Fruit fly (Drosophila melanogaster) whole organism, embryonic: Measurements from ENCODE around the gene CG10011.

ENCODE experiments used
- BtbVII ChIP-seq: fragments of 200-800 bp; sonication (Bioruptor generic); optimal IDR thresholded peaks from 3 replicates; lab custom pipeline; 2017; ENCODE audit warnings: missing biosample characterization, mild to moderate bottlenecking, missing genetic modification characterization
- CG12219 ChIP-seq: fragments of 200-800 bp; sonication (Bioruptor generic); optimal IDR thresholded peaks from 3 replicates; lab custom pipeline; 2018; ENCODE audit warnings: missing biosample characterization, mild to moderate bottlenecking, missing genetic modification characterization
- CG14667 ChIP-seq: fragments of 200-800 bp; sonication (Bioruptor generic); IDR thresholded peaks from 2 replicates; pipeline ENCODE4 v1.3.6; 2022; ENCODE audit warnings: missing biosample characterization, missing genetic modification characterization
- CG15011 ChIP-seq: fragments of 200-800 bp; sonication (Bioruptor generic); optimal IDR thresholded peaks from 3 replicates; lab custom pipeline; 2018; ENCODE audit warnings: missing biosample characterization, mild to moderate bottlenecking, missing genetic modification characterization
- CG15073 ChIP-seq: fragments of 200-800 bp; sonication (Bioruptor generic); optimal IDR thresholded peaks from 2 replicates; lab custom pipeline; 2016; ENCODE audit warnings: missing biosample characterization, missing genetic modification characterization
- CG15514 ChIP-seq: fragments of 200-800 bp; sonication (Bioruptor generic); optimal IDR thresholded peaks from 3 replicates; lab custom pipeline; 2017; ENCODE audit warnings: missing biosample characterization, missing genetic modification characterization, mild to moderate bottlenecking, moderate library complexity, missing genetic modification reagents
- CG16815 ChIP-seq: fragments of 200-800 bp; sonication (Bioruptor generic); optimal IDR thresholded peaks from 3 replicates; lab custom pipeline; 2017; ENCODE audit warnings: missing biosample characterization, mild to moderate bottlenecking, missing genetic modification characterization
- CG17328 ChIP-seq: fragments of 200-800 bp; sonication (Bioruptor generic); IDR thresholded peaks from 2 replicates; pipeline ENCODE4 v1.3.6; 2022; ENCODE audit warnings: missing biosample characterization, missing genetic modification characterization
- CG18599 ChIP-seq: fragments of 200-800 bp; sonication (Bioruptor generic); optimal IDR thresholded peaks from 3 replicates; lab custom pipeline; 2017; ENCODE audit warnings: missing biosample characterization, missing genetic modification characterization, mild to moderate bottlenecking, moderate library complexity, missing genetic modification reagents
- CG31441 ChIP-seq: fragments of 200-800 bp; sonication (Bioruptor generic); IDR thresholded peaks from 2 replicates; pipeline ENCODE4 v1.3.6; 2022; ENCODE audit warnings: missing biosample characterization, missing genetic modification characterization
- CG42726 ChIP-seq: fragments of 200-800 bp; sonication (Bioruptor generic); IDR thresholded peaks from 2 replicates; pipeline ENCODE4 v1.3.6; 2022; ENCODE audit warnings: missing biosample characterization, missing genetic modification characterization; ENCODE audit not compliant: partially characterized antibody
- CG6272 ChIP-seq: fragments of 200-800 bp; sonication (Bioruptor generic); IDR thresholded peaks from 2 replicates; pipeline ENCODE4 v1.3.6; 2022; ENCODE audit warnings: missing biosample characterization, missing genetic modification characterization
- CG6689 ChIP-seq: fragments of 200-800 bp; sonication (Bioruptor generic); IDR thresholded peaks from 2 replicates; pipeline ENCODE4 v1.3.6; 2022; ENCODE audit warnings: missing biosample characterization, missing genetic modification characterization
- CG6765 ChIP-seq: fragments of 200-800 bp; sonication (Bioruptor generic); optimal IDR thresholded peaks from 3 replicates; lab custom pipeline; 2017; ENCODE audit warnings: missing biosample characterization, mild to moderate bottlenecking, missing genetic modification characterization
- CG7928 ChIP-seq: fragments of 200-800 bp; sonication (Bioruptor generic); optimal IDR thresholded peaks from 2 replicates; lab custom pipeline; 2017; ENCODE audit warnings: missing biosample characterization, mild to moderate bottlenecking, missing genetic modification characterization
- CG8359 ChIP-seq: fragments of 200-800 bp; sonication (Bioruptor generic); optimal IDR thresholded peaks from 2 replicates; lab custom pipeline; 2017; ENCODE audit warnings: missing biosample characterization, mild to moderate bottlenecking, missing genetic modification characterization, borderline replicate concordance
- CG9817 ChIP-seq: fragments of 200-800 bp; sonication (Bioruptor generic); optimal IDR thresholded peaks from 2 replicates; lab custom pipeline; 2018; ENCODE audit warnings: missing biosample characterization, mild to moderate bottlenecking, missing genetic modification characterization, moderate library complexity
- Chrac-16 ChIP-seq: fragments of 200-800 bp; sonication (Bioruptor generic); optimal IDR thresholded peaks from 3 replicates; lab custom pipeline; 2016; ENCODE audit warnings: missing biosample characterization, missing genetic modification characterization
- D ChIP-seq, 2 experiments: fragments of 200-800 bp in 1 of 2; fragments of >200 bp in 1 of 2; sonication (Bioruptor generic) in 1 of 2; optimal IDR thresholded peaks; 2 replicates in 1 of 2; 3 replicates in 1 of 2; lab custom pipeline; 2017; ENCODE audit warnings: mild to moderate bottlenecking in 1 of 2, missing biosample characterization in 1 of 2, missing genetic modification characterization in 1 of 2, missing genetic modification reagents in 1 of 2
- Dad ChIP-seq: fragments of 200-800 bp; sonication (Bioruptor generic); optimal IDR thresholded peaks from 3 replicates; lab custom pipeline; 2016; ENCODE audit warnings: missing biosample characterization, missing genetic modification characterization
- Doc2 ChIP-seq: fragments of 200-800 bp; sonication (Bioruptor generic); IDR thresholded peaks from 2 replicates; pipeline ENCODE4 v1.3.6; 2022; ENCODE audit warnings: missing biosample characterization, missing genetic modification characterization
- Eip74EF ChIP-seq, 2 experiments: fragments of 200-800 bp in 1 of 2; fragments of >200 bp in 1 of 2; sonication (Bioruptor generic) in 1 of 2; optimal IDR thresholded peaks; 2 replicates each; lab custom pipeline; 2017 to 2019; ENCODE audit warnings: missing biosample characterization in 2 of 2, missing genetic modification characterization in 2 of 2, mild to moderate bottlenecking in 1 of 2, moderate library complexity in 1 of 2
- Mad ChIP-seq: fragments of 200-800 bp; sonication (Bioruptor generic); optimal IDR thresholded peaks from 2 replicates; lab custom pipeline; 2016; ENCODE audit warnings: missing biosample characterization, missing genetic modification characterization
- Mes4 ChIP-seq: fragments of 200-800 bp; sonication (Bioruptor generic); optimal IDR thresholded peaks from 2 replicates; lab custom pipeline; 2016; ENCODE audit warnings: missing biosample characterization, missing genetic modification characterization
- Poxn ChIP-seq: fragments of 200-800 bp; sonication (Bioruptor generic); IDR thresholded peaks from 2 replicates; pipeline ENCODE4 v1.3.6; 2022; ENCODE audit warnings: missing biosample characterization, missing genetic modification characterization
- Sox100B ChIP-seq: fragments of 200-800 bp; sonication (Bioruptor generic); optimal IDR thresholded peaks from 3 replicates; lab custom pipeline; 2018; ENCODE audit warnings: missing biosample characterization, mild to moderate bottlenecking, missing genetic modification characterization
- Tbp ChIP-seq: fragments of >200 bp; optimal IDR thresholded peaks from 2 replicates; lab custom pipeline; 2018; ENCODE audit warnings: missing biosample characterization, missing genetic modification characterization
- ash1 ChIP-seq: fragments of 200-800 bp; sonication (Bioruptor generic); optimal IDR thresholded peaks from 2 replicates; lab custom pipeline; 2018; ENCODE audit warnings: missing biosample characterization, mild to moderate bottlenecking, missing genetic modification characterization
- chif ChIP-seq, 2 experiments: fragments of 200-800 bp; sonication (Bioruptor generic); optimal IDR thresholded peaks; 3 replicates each; lab custom pipeline; 2016; ENCODE audit warnings: missing biosample characterization in 2 of 2, missing genetic modification characterization in 2 of 2
- croc ChIP-seq: fragments of 200-800 bp; sonication (Bioruptor generic); conservative IDR thresholded peaks from 3 replicates; pipeline ENCODE4 v1.3.6; 2022; ENCODE audit warnings: missing biosample characterization, missing genetic modification characterization
- disco-r ChIP-seq: fragments of 200-800 bp; sonication (Bioruptor generic); optimal IDR thresholded peaks from 2 replicates; lab custom pipeline; 2016; ENCODE audit warnings: missing biosample characterization, missing genetic modification characterization
- dm ChIP-seq: fragments of 200-800 bp; sonication (Bioruptor generic); optimal IDR thresholded peaks from 3 replicates; lab custom pipeline; 2016; ENCODE audit warnings: missing biosample characterization, missing genetic modification characterization
- fd64A ChIP-seq: fragments of 200-800 bp; sonication (Bioruptor generic); optimal IDR thresholded peaks from 3 replicates; lab custom pipeline; 2018; ENCODE audit warnings: missing biosample characterization, mild to moderate bottlenecking, missing genetic modification characterization
- gem ChIP-seq: fragments of 200-800 bp; sonication (Bioruptor generic); optimal IDR thresholded peaks from 2 replicates; lab custom pipeline; 2019; ENCODE audit warnings: missing biosample characterization, mild to moderate bottlenecking, missing genetic modification characterization, moderate library complexity
- gt ChIP-seq: fragments of 200-800 bp; sonication (Bioruptor generic); IDR thresholded peaks from 2 replicates; pipeline ENCODE4 v1.3.6; 2022; ENCODE audit warnings: missing biosample characterization, missing genetic modification characterization
- hkb ChIP-seq, 2 experiments: fragments of 200-800 bp in 1 of 2; fragments of >200 bp in 1 of 2; sonication (Bioruptor generic) in 1 of 2; IDR thresholded peaks in 1 of 2; optimal IDR thresholded peaks in 1 of 2; 2 replicates each; pipeline versions ENCODE4 v1.3.6 to Lab custom; 2017 to 2022; ENCODE audit warnings: missing biosample characterization in 1 of 2, missing genetic modification characterization in 1 of 2
- lmd ChIP-seq: fragments of 200-800 bp; sonication (Bioruptor generic); IDR thresholded peaks from 2 replicates; pipeline ENCODE4 v1.3.6; 2022; ENCODE audit warnings: missing biosample characterization, missing genetic modification characterization
- lola ChIP-seq, 3 experiments: fragments of >200 bp in 2 of 3; fragments of 200-800 bp in 1 of 3; sonication (Bioruptor generic) in 1 of 3; optimal IDR thresholded peaks; 2 replicates each; lab custom pipeline; 2017 to 2019; ENCODE audit warnings: missing biosample characterization in 3 of 3, missing genetic modification characterization in 3 of 3, mild to moderate bottlenecking in 1 of 3, moderate library complexity in 1 of 3
- nerfin-1 ChIP-seq: fragments of 200-800 bp; sonication (Bioruptor generic); optimal IDR thresholded peaks from 3 replicates; lab custom pipeline; 2019; ENCODE audit warnings: missing biosample characterization, mild to moderate bottlenecking, missing genetic modification characterization, moderate library complexity
- nerfin-2 ChIP-seq: fragments of 200-800 bp; sonication (Bioruptor generic); IDR thresholded peaks from 2 replicates; pipeline ENCODE4 v1.3.6; 2022; ENCODE audit warnings: missing biosample characterization, missing genetic modification characterization; ENCODE audit not compliant: partially characterized antibody
- onecut ChIP-seq: fragments of 200-800 bp; sonication (Bioruptor generic); IDR thresholded peaks from 2 replicates; pipeline ENCODE4 v1.3.6; 2022; ENCODE audit warnings: missing biosample characterization, missing genetic modification characterization
- repo ChIP-seq: fragments of 200-800 bp; sonication (Bioruptor generic); optimal IDR thresholded peaks from 2 replicates; lab custom pipeline; 2016; ENCODE audit warnings: missing biosample characterization, missing genetic modification characterization
- sisA ChIP-seq: fragments of 200-800 bp; sonication (Bioruptor generic); IDR thresholded peaks from 2 replicates; pipeline ENCODE4 v1.3.6; 2022; ENCODE audit warnings: missing biosample characterization, missing genetic modification characterization
- unpg ChIP-seq: fragments of 200-800 bp; sonication (Bioruptor generic); optimal IDR thresholded peaks from 3 replicates; lab custom pipeline; 2018; ENCODE audit warnings: missing biosample characterization, mild to moderate bottlenecking, missing genetic modification characterization, moderate library complexity
- wdn ChIP-seq: fragments of 200-800 bp; sonication (Bioruptor generic); IDR thresholded peaks from 2 replicates; pipeline ENCODE4 v1.3.6; 2022; ENCODE audit warnings: missing biosample characterization, missing genetic modification characterization
- zfh2 ChIP-seq: fragments of 200-800 bp; sonication (Bioruptor generic); optimal IDR thresholded peaks from 2 replicates; lab custom pipeline; 2016; ENCODE audit warnings: missing biosample characterization, missing genetic modification characterization

CG10011 gene

DNA sequence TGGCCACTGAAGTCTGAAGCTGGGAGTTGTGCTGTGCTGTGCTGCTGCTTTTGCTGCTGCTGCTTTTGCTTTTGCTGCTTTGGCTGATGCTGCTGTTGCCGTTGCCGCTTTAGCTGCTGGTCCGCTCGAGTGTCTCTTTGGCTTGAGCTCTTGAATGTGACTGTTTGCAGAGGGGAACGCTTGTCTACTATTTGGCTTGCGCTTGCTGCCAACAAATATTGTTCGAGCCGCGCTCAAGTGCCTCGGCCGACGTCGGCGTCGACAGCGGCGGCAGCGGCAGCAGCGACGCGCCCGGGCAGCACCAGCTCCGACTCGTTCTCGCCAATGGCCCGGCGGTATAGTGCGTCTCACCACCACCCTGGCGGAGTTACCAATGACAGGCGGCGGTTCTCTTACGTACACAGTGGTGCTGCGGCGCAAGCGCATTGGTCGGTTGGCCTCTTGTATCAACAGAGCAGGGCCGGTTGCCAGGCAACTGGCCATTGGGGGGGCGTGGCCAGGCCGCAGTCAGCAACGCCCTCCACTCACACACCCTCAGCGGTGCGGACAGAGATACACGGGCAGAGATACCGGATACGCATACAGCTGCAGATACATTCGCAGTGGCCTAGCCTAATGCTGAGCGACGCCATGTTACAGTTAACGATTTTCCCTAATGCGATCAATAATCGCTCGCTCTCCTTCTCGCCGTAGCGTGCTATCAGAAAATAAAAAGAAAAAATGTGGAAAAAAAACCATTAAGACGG, 49.6 kb downstream of the CG10011 start, which contains the start of gene fkh (continued):
- TF ChIP-seq CG9817 (tag; lab: Kevin White, UChicago) (peak; percentile 49), Sox100B (peak; percentile 95), CG15514 (GFP tag; lab: Kevin White, UChicago) (peak; percentile 95), CG15011 (GFP tag; lab: Kevin White, UChicago) (peak; percentile 96), gem (peak; percentile 70), zfh2 (GFP tag; lab: Kevin White, UChicago) (peak; percentile 77), ash1 (GFP tag; lab: Kevin White, UChicago) (peak; percentile 99), wdn (GFP tag; lab: Robert Waterston, UW) (peak; percentile 67), lmd (GFP tag; lab: Robert Waterston, UW) (peak; percentile 13; the same call in 1 of the 2 replicates), CG8359 (GFP tag; lab: Kevin White, UChicago) (peak; percentile 83), CG31441 (GFP tag; lab: Robert Waterston, UW) (peak; percentile 55; the same call in 1 of the 2 replicates), Poxn (GFP tag; lab: Robert Waterston, UW) (peak; percentile 33; the same call in 1 of the 2 replicates), croc (GFP tag; lab: Robert Waterston, UW) (no peak; the same call in 2 of the 3 replicates), Chrac-16 (GFP tag; lab: Kevin White, UChicago) (peak; percentile 30), nerfin-1 (tag; lab: Kevin White, UChicago) (peak; percentile 89), Mad (GFP tag; lab: Kevin White, UChicago) (peak; percentile 81), CG42726 (no peak), dm (peak; percentile 69), CG18599 (GFP tag; lab: Kevin White, UChicago) (peak; percentile 99), onecut (GFP tag; lab: Robert Waterston, UW) (peak; percentile 93), BtbVII (peak; percentile 97), Mes4 (GFP tag; lab: Kevin White, UChicago) (peak; percentile 89), sisA (GFP tag; lab: Robert Waterston, UW) (no peak), lola (GFP tag; optimal IDR thresholded peaks at IDR 0.05; lab: Kevin White, UChicago) (peak in 1 of 3 experiments; percentile 70), CG14667 (0 out of 2 replicates have a peak, but pooled peaks have one; percentile 14), Dad (GFP tag; lab: Kevin White, UChicago) (peak; percentile 85), unpg (GFP tag; lab: Kevin White, UChicago) (peak; percentile 72), Doc2 (GFP tag; lab: Robert Waterston, UW) (no peak), CG6765 (peak; percentile 97), Eip74EF (GFP tag; optimal IDR thresholded peaks at IDR 0.05; lab: Kevin White, UChicago) (peak in 1 of 2 experiments; percentile 75), gt (GFP tag; lab: Robert Waterston, UW) (no peak), CG16815 (GFP tag; lab: Kevin White, UChicago) (peak; percentile 39), CG12219 (GFP tag; lab: Kevin White, UChicago) (peak; percentile 85), CG7928 (GFP tag; lab: Kevin White, UChicago) (peak; percentile 78), hkb (optimal IDR thresholded peaks at IDR 0.05; lab: Kevin White, UChicago) (no peak), hkb (GFP tag; IDR thresholded peaks at IDR 0.05; lab: Robert Waterston, UW) (peak; percentile 96), disco-r (GFP tag; lab: Kevin White, UChicago) (peak; percentile 86), CG15073 (peak; percentile 5), CG17328 (peak; percentile 48; the same call in 1 of the 2 replicates), chif (GFP tag; optimal IDR thresholded peaks at IDR 0.05; lab: Kevin White, UChicago) (peak; percentile 79 to 83), Tbp (GFP tag; lab: Kevin White, UChicago) (no peak), repo (GFP tag; lab: Kevin White, UChicago) (peak; percentile 91), nerfin-2 (GFP tag; lab: Robert Waterston, UW) (0 out of 2 replicates have a peak, but pooled peaks have one; percentile 22), D (optimal IDR thresholded peaks at IDR 0.05; lab: Kevin White, UChicago) (no peak), D (GFP tag; optimal IDR thresholded peaks at IDR 0.05; lab: Kevin White, UChicago) (peak; percentile 96), CG6689 (GFP tag; lab: Robert Waterston, UW) (peak; percentile 57; the same call in 1 of the 2 replicates), fd64A (peak; percentile 98), CG6272 (GFP tag; lab: Robert Waterston, UW) (no peak)
